Worm (Caenorhabditis elegans): ENCODE results near the gene nhr-147.
"Not testable (repeated sequence)": the region's sequence is repeated elsewhere in the genome, so short reads cannot be mapped to it uniquely, and the experiment has no call there.

DNA sequence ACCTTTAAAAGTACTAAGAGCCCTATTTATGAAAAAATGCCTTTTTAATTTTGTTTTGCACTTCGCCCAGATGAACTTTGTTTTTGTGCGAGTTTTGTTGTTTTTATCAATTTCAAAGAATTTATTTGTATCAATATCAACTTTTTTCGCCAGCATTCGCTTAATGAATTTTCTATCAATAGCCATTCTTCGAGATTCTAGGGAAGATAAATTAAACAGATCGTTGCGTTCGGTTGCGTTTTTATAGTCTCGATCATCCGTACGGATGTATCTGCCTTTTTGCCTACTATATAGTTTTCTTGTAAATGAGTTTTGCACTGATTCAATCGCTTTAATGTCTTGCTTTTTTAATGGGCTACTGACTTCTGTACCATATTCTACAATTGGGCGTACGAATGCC lies at the start of gene nhr-147:
- TF ChIP-seq snpc-4, rbr-2 (tag; optimal IDR thresholded peaks at IDR 0.05): not testable (repeated sequence)
